Worm (Caenorhabditis elegans) whole organism, L3 larva: Measurements from ENCODE around the gene pqn-78.
A peak's percentile ranks its signal among the peaks of the same experiment; 100 is the strongest.

ENCODE experiments used
- R02D3.7 ChIP-seq: fragments of 150-350 bp; optimal IDR thresholded peaks from 2 replicates; lab custom pipeline; 2014; ENCODE audit warnings: missing biosample characterization, missing genetic modification characterization
- ZK546.5 ChIP-seq: sonication (generic microtip); optimal IDR thresholded peaks from 2 replicates; lab custom pipeline; 2017; ENCODE audit warnings: missing biosample characterization, missing genetic modification characterization
- ama-1 ChIP-seq: fragments of 150-350 bp; optimal IDR thresholded peaks from 2 replicates; lab custom pipeline; 2018
- ceh-16 ChIP-seq: sonication (generic microtip); optimal IDR thresholded peaks from 2 replicates; lab custom pipeline; 2017; ENCODE audit warnings: missing biosample characterization, missing genetic modification characterization
- ceh-28 ChIP-seq: fragments of 150-350 bp; optimal IDR thresholded peaks from 2 replicates; lab custom pipeline; 2014; ENCODE audit warnings: missing biosample characterization, missing genetic modification reagents, missing genetic modification characterization
- ceh-82 ChIP-seq: fragments of 150-350 bp; optimal IDR thresholded peaks from 2 replicates; lab custom pipeline; 2014; ENCODE audit warnings: missing biosample characterization, missing genetic modification characterization
- ceh-9 ChIP-seq: sonication (generic microtip); optimal IDR thresholded peaks from 2 replicates; lab custom pipeline; 2018; ENCODE audit warnings: missing biosample characterization, missing genetic modification characterization
- daf-12 ChIP-seq: fragments of 150-350 bp; optimal IDR thresholded peaks from 2 replicates; lab custom pipeline; 2014; ENCODE audit warnings: missing biosample characterization, missing genetic modification reagents, missing genetic modification characterization
- egl-27 ChIP-seq: sonication (generic microtip); optimal IDR thresholded peaks from 4 replicates; lab custom pipeline; 2017; ENCODE audit warnings: missing biosample characterization, missing genetic modification reagents, missing genetic modification characterization
- egl-5 ChIP-seq: fragments of 150-350 bp; optimal IDR thresholded peaks from 2 replicates; lab custom pipeline; 2017; ENCODE audit warnings: missing biosample characterization, missing genetic modification reagents, missing genetic modification characterization, inconsistent platforms
- elt-1 ChIP-seq: fragments of 150-350 bp; optimal IDR thresholded peaks from 2 replicates; lab custom pipeline; 2014; ENCODE audit warnings: missing biosample characterization, missing genetic modification characterization
- elt-2 ChIP-seq: sonication (generic microtip); optimal IDR thresholded peaks from 2 replicates; lab custom pipeline; 2016; ENCODE audit warnings: missing genetic modification reagents, mild to moderate bottlenecking, missing genetic modification characterization, missing compliant biosample characterization
- eor-1 ChIP-seq, 2 experiments: fragments of 150-350 bp; optimal IDR thresholded peaks; 2 replicates each; lab custom pipeline; 2014 to 2018; ENCODE audit warnings: missing biosample characterization in 2 of 2, missing genetic modification characterization in 2 of 2
- fkh-10 ChIP-seq: sonication (generic microtip); optimal IDR thresholded peaks from 2 replicates; lab custom pipeline; 2017; ENCODE audit warnings: missing biosample characterization, missing genetic modification reagents, missing genetic modification characterization
- fkh-2 ChIP-seq: fragments of 150-350 bp; optimal IDR thresholded peaks from 2 replicates; lab custom pipeline; 2014; ENCODE audit warnings: missing biosample characterization, missing genetic modification reagents, missing genetic modification characterization
- fos-1 ChIP-seq: fragments of 150-350 bp; optimal IDR thresholded peaks from 2 replicates; lab custom pipeline; 2014; ENCODE audit warnings: missing biosample characterization, missing genetic modification characterization
- hmg-11 ChIP-seq: sonication (generic microtip); optimal IDR thresholded peaks from 2 replicates; lab custom pipeline; 2016; ENCODE audit warnings: missing genetic modification characterization, missing compliant biosample characterization
- jun-1 ChIP-seq: fragments of 150-350 bp; optimal IDR thresholded peaks from 2 replicates; lab custom pipeline; 2014; ENCODE audit warnings: missing biosample characterization, missing genetic modification reagents, missing genetic modification characterization
- lin-15B ChIP-seq: fragments of 150-350 bp; optimal IDR thresholded peaks from 2 replicates; lab custom pipeline; 2014; ENCODE audit warnings: missing biosample characterization, missing genetic modification characterization
- lin-39 ChIP-seq: fragments of 150-350 bp; optimal IDR thresholded peaks from 2 replicates; lab custom pipeline; 2018; ENCODE audit warnings: missing biosample characterization, missing genetic modification reagents, missing genetic modification characterization
- lsy-12 ChIP-seq: sonication (generic microtip); optimal IDR thresholded peaks from 2 replicates; lab custom pipeline; 2016; ENCODE audit warnings: mild to moderate bottlenecking, missing genetic modification characterization, missing compliant biosample characterization
- mdl-1 ChIP-seq: fragments of 150-350 bp; optimal IDR thresholded peaks from 2 replicates; lab custom pipeline; 2014; ENCODE audit warnings: missing biosample characterization, missing genetic modification characterization
- mml-1 ChIP-seq: fragments of 150-350 bp; sonication (generic microtip); optimal IDR thresholded peaks from 3 replicates; lab custom pipeline; 2014; ENCODE audit warnings: missing biosample characterization, missing genetic modification characterization
- nfya-1 ChIP-seq: sonication (generic microtip); optimal IDR thresholded peaks from 2 replicates; lab custom pipeline; 2017; ENCODE audit warnings: missing genetic modification characterization, mild to moderate bottlenecking, missing compliant biosample characterization, antibody characterized with exemption, moderate library complexity; ENCODE audit not compliant: insufficient read depth
- nhr-11 ChIP-seq: fragments of 150-350 bp; optimal IDR thresholded peaks from 2 replicates; lab custom pipeline; 2014; ENCODE audit warnings: missing biosample characterization, missing genetic modification characterization
- nhr-12 ChIP-seq: fragments of 150-350 bp; optimal IDR thresholded peaks from 2 replicates; lab custom pipeline; 2014; ENCODE audit warnings: missing biosample characterization, missing genetic modification characterization
- nhr-23 ChIP-seq: fragments of 150-350 bp; optimal IDR thresholded peaks from 2 replicates; lab custom pipeline; 2014; ENCODE audit warnings: missing biosample characterization, missing genetic modification reagents, missing genetic modification characterization
- nhr-237 ChIP-seq: fragments of 150-350 bp; optimal IDR thresholded peaks from 2 replicates; lab custom pipeline; 2014; ENCODE audit warnings: missing biosample characterization, missing genetic modification characterization
- nhr-25 ChIP-seq: sonication (generic microtip); optimal IDR thresholded peaks from 2 replicates; lab custom pipeline; 2017; ENCODE audit warnings: missing biosample characterization, missing genetic modification characterization
- nhr-28 ChIP-seq: fragments of 150-350 bp; optimal IDR thresholded peaks from 2 replicates; lab custom pipeline; 2014; ENCODE audit warnings: missing biosample characterization, missing genetic modification characterization
- nhr-43 ChIP-seq: sonication (generic microtip); optimal IDR thresholded peaks from 2 replicates; lab custom pipeline; 2016; ENCODE audit warnings: mild to moderate bottlenecking, missing genetic modification characterization, missing compliant biosample characterization; ENCODE audit not compliant: poor library complexity, severe bottlenecking
- nhr-67 ChIP-seq: fragments of 150-350 bp; optimal IDR thresholded peaks from 2 replicates; lab custom pipeline; 2014; ENCODE audit warnings: missing biosample characterization, missing genetic modification characterization
- nhr-76 ChIP-seq: fragments of 150-350 bp; sonication (generic microtip); optimal IDR thresholded peaks from 5 replicates; lab custom pipeline; 2014; ENCODE audit warnings: missing biosample characterization, missing genetic modification characterization
- nhr-77 ChIP-seq: fragments of 150-350 bp; optimal IDR thresholded peaks from 2 replicates; lab custom pipeline; 2014; ENCODE audit warnings: missing biosample characterization, missing genetic modification characterization
- pha-4 ChIP-seq: fragments of 150-350 bp; optimal IDR thresholded peaks from 2 replicates; lab custom pipeline; 2014; ENCODE audit warnings: missing biosample characterization, missing genetic modification reagents, missing genetic modification characterization
- pqm-1 ChIP-seq: fragments of 150-350 bp; optimal IDR thresholded peaks from 2 replicates; lab custom pipeline; 2017; ENCODE audit warnings: missing biosample characterization, missing genetic modification characterization, inconsistent platforms
- sea-2 ChIP-seq: fragments of 150-350 bp; sonication (generic microtip); optimal IDR thresholded peaks from 4 replicates; lab custom pipeline; 2014; ENCODE audit warnings: missing biosample characterization, missing genetic modification reagents, missing genetic modification characterization
- skn-1 ChIP-seq: fragments of 150-350 bp; optimal IDR thresholded peaks from 2 replicates; lab custom pipeline; 2014; ENCODE audit warnings: missing biosample characterization, missing genetic modification characterization
- snpc-4 ChIP-seq: fragments of 150-350 bp; optimal IDR thresholded peaks from 2 replicates; lab custom pipeline; 2014; ENCODE audit warnings: missing biosample characterization, missing genetic modification characterization
- tbx-2 ChIP-seq: sonication (generic microtip); optimal IDR thresholded peaks from 2 replicates; lab custom pipeline; 2016; ENCODE audit warnings: mild to moderate bottlenecking, missing genetic modification characterization, missing compliant biosample characterization
- unc-39 ChIP-seq: sonication (generic microtip); optimal IDR thresholded peaks from 4 replicates; lab custom pipeline; 2017; ENCODE audit warnings: missing biosample characterization, missing genetic modification characterization
- unc-62 ChIP-seq: fragments of 150-350 bp; sonication (generic microtip); optimal IDR thresholded peaks from 4 replicates; lab custom pipeline; 2014; ENCODE audit warnings: missing biosample characterization, missing genetic modification reagents, missing genetic modification characterization
- zag-1 ChIP-seq: fragments of 150-350 bp; optimal IDR thresholded peaks from 2 replicates; lab custom pipeline; 2014; ENCODE audit warnings: missing biosample characterization, missing genetic modification characterization
- ztf-11 ChIP-seq: fragments of 150-350 bp; optimal IDR thresholded peaks from 2 replicates; lab custom pipeline; 2014; ENCODE audit warnings: missing biosample characterization, missing genetic modification characterization
- ztf-4 ChIP-seq: fragments of 150-350 bp; optimal IDR thresholded peaks from 2 replicates; lab custom pipeline; 2014; ENCODE audit warnings: missing biosample characterization, missing genetic modification characterization

Gene pqn-78

DNA sequence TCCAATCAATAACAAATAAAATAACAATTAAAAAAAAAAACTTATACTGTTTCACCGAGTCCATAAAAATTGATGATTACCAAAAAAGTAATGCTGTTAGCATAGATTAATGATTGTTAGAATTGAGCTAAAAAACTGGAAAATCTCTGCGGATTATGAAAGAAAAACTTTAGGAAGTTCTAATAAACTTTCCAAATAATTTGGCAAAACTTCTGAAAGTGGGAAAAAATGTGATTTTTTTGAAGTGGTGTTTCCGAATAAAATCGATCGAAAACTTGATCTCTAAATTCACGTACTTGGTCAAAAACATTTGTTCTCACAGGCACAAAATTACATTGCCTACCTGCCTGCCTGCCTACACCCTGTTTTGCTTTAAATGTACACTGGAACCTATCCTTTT, 23.2 kb downstream of the pqn-78 start:
- TF ChIP-seq tbx-2 (tag; lab: Kevin White, UChicago) (no peak), nhr-237 (tag; lab: Kevin White, UChicago) (no peak), ceh-9 (tag; lab: Kevin White, UChicago) (no peak), daf-12 (tag; lab: Kevin White, UChicago) (no peak), R02D3.7 (tag; lab: Kevin White, UChicago) (no peak), elt-2 (tag; lab: Kevin White, UChicago) (no peak), ceh-82 (tag; lab: Kevin White, UChicago) (no peak), eor-1 (tag; optimal IDR thresholded peaks at IDR 0.05; lab: Kevin White, UChicago) (no peak), ztf-4 (tag; lab: Kevin White, UChicago) (no peak)

DNA sequence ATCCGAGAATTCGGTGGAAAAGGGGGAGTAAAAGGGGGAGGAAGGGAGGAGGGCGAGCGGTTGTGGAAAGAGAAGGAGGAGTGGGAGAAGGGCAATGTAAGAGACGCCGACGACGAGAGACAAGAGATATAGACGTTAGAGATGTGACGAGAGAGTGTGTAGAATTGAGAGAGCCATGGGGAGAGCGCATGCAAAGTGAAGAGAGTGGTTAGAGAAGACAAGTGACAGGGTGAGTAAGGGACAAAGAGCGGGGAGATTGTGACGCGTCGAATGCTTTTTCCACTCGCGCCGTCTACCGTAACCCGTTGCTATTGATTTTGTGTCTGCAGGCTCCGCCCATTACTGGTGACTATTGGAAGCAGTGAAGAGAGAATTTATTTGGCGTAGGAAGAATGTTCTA, 24.1 kb downstream of the pqn-78 start:
- TF ChIP-seq nhr-43 (tag; lab: Kevin White, UChicago) (peak; percentile 88), nhr-28 (tag; lab: Kevin White, UChicago) (no peak), ztf-4 (tag; lab: Kevin White, UChicago) (no peak), fkh-10 (GFP tag; lab: Kevin White, UChicago) (peak; percentile 8), lsy-12 (tag; lab: Kevin White, UChicago) (peak; percentile 98), unc-62 (peak; percentile 60), nhr-77 (tag; lab: Kevin White, UChicago) (no peak), daf-12 (tag; lab: Kevin White, UChicago) (no peak), lin-39 (tag; lab: Kevin White, UChicago) (peak; percentile 76), nhr-23 (tag; lab: Kevin White, UChicago) (peak; percentile 85), nhr-237 (tag; lab: Kevin White, UChicago) (no peak), fos-1 (no peak), hmg-11 (tag; lab: Kevin White, UChicago) (peak; percentile 98), tbx-2 (tag; lab: Kevin White, UChicago) (peak; percentile 77), nhr-12 (tag; lab: Kevin White, UChicago) (no peak), ceh-82 (tag; lab: Kevin White, UChicago) (peak; percentile 7), nhr-25 (tag; lab: Kevin White, UChicago) (peak; percentile 83), skn-1 (peak; percentile 30), fkh-2 (no peak), nhr-11 (tag; lab: Kevin White, UChicago) (no peak), egl-5 (tag; lab: Kevin White, UChicago) (peak; percentile 85), unc-39 (tag; lab: Kevin White, UChicago) (no peak), ceh-16 (tag; lab: Kevin White, UChicago) (no peak), nhr-67 (no peak), eor-1 (tag; optimal IDR thresholded peaks at IDR 0.05; lab: Kevin White, UChicago) (no peak), sea-2 (GFP tag; lab: Kevin White, UChicago) (no peak), nfya-1 (tag; lab: Kevin White, UChicago) (peak; percentile 100), jun-1 (peak; percentile 83), lin-15B (tag; lab: Kevin White, UChicago) (peak; percentile 68), pha-4 (tag; lab: Kevin White, UChicago) (peak; percentile 75), ceh-9 (tag; lab: Kevin White, UChicago) (no peak), ZK546.5 (tag; lab: Kevin White, UChicago) (no peak), zag-1 (peak; percentile 6), nhr-76 (tag; lab: Kevin White, UChicago) (no peak), mdl-1 (tag; lab: Kevin White, UChicago) (peak; percentile 15), egl-27 (tag; lab: Kevin White, UChicago) (peak; percentile 17), elt-1 (tag; lab: Kevin White, UChicago) (peak; percentile 24), ztf-11 (tag; lab: Kevin White, UChicago) (no peak), pqm-1 (tag; lab: Kevin White, UChicago) (peak; percentile 0), ama-1 (lab: Kevin White, UChicago) (peak; percentile 7), R02D3.7 (tag; lab: Kevin White, UChicago) (peak; percentile 36), snpc-4 (tag; lab: Kevin White, UChicago) (peak; percentile 51), ceh-28 (peak; percentile 96), elt-2 (tag; lab: Kevin White, UChicago) (peak; percentile 70), mml-1 (no peak)
